Worm (Caenorhabditis elegans) whole organism, L3 larva: Measurements from ENCODE around the gene idpc-4.

Source experiments
- R02D3.7 ChIP-seq: fragments of 150-350 bp; optimal IDR thresholded peaks from 2 replicates; lab custom pipeline; 2014; ENCODE audit warnings: missing biosample characterization, missing genetic modification characterization
- ceh-82 ChIP-seq: fragments of 150-350 bp; optimal IDR thresholded peaks from 2 replicates; lab custom pipeline; 2014; ENCODE audit warnings: missing biosample characterization, missing genetic modification characterization
- elt-2 ChIP-seq: sonication (generic microtip); optimal IDR thresholded peaks from 2 replicates; lab custom pipeline; 2016; ENCODE audit warnings: missing genetic modification reagents, mild to moderate bottlenecking, missing genetic modification characterization, missing compliant biosample characterization
- eor-1 ChIP-seq, 2 experiments: fragments of 150-350 bp; optimal IDR thresholded peaks; 2 replicates each; lab custom pipeline; 2014 to 2018; ENCODE audit warnings: missing biosample characterization in 2 of 2, missing genetic modification characterization in 2 of 2
- lin-15B ChIP-seq: fragments of 150-350 bp; optimal IDR thresholded peaks from 2 replicates; lab custom pipeline; 2014; ENCODE audit warnings: missing biosample characterization, missing genetic modification characterization
- lin-39 ChIP-seq: fragments of 150-350 bp; optimal IDR thresholded peaks from 2 replicates; lab custom pipeline; 2018; ENCODE audit warnings: missing biosample characterization, missing genetic modification reagents, missing genetic modification characterization
- nfya-1 ChIP-seq: sonication (generic microtip); optimal IDR thresholded peaks from 2 replicates; lab custom pipeline; 2017; ENCODE audit warnings: missing genetic modification characterization, mild to moderate bottlenecking, missing compliant biosample characterization, antibody characterized with exemption, moderate library complexity; ENCODE audit not compliant: insufficient read depth
- nhr-11 ChIP-seq: fragments of 150-350 bp; optimal IDR thresholded peaks from 2 replicates; lab custom pipeline; 2014; ENCODE audit warnings: missing biosample characterization, missing genetic modification characterization
- nhr-12 ChIP-seq: fragments of 150-350 bp; optimal IDR thresholded peaks from 2 replicates; lab custom pipeline; 2014; ENCODE audit warnings: missing biosample characterization, missing genetic modification characterization
- nhr-25 ChIP-seq: sonication (generic microtip); optimal IDR thresholded peaks from 2 replicates; lab custom pipeline; 2017; ENCODE audit warnings: missing biosample characterization, missing genetic modification characterization
- nhr-28 ChIP-seq: fragments of 150-350 bp; optimal IDR thresholded peaks from 2 replicates; lab custom pipeline; 2014; ENCODE audit warnings: missing biosample characterization, missing genetic modification characterization
- nhr-76 ChIP-seq: fragments of 150-350 bp; sonication (generic microtip); optimal IDR thresholded peaks from 5 replicates; lab custom pipeline; 2014; ENCODE audit warnings: missing biosample characterization, missing genetic modification characterization
- nhr-77 ChIP-seq: fragments of 150-350 bp; optimal IDR thresholded peaks from 2 replicates; lab custom pipeline; 2014; ENCODE audit warnings: missing biosample characterization, missing genetic modification characterization
- unc-62 ChIP-seq: fragments of 150-350 bp; sonication (generic microtip); optimal IDR thresholded peaks from 4 replicates; lab custom pipeline; 2014; ENCODE audit warnings: missing biosample characterization, missing genetic modification reagents, missing genetic modification characterization

DNA sequence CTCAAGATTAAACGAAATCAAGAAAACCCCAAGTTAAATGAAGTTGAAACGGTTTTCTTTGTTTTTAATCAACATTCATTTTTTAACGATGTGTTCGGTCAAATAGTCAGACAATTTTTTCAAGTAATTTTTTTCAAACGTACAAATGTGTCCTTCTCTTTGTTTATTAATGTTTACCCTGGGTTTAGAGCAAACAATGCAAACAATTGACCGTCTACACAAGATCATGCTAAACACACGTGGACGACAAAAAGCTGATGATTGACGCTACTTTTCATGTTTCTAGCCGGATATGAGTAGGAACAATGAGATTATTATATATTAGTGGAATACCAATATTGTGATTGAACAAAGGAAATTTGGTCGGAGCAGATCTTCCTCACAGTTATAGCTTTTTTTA, 3.8 kb upstream of the idpc-4 start:
- TF ChIP-seq nhr-76 (tag; lab: Kevin White, UChicago), result no peak
- no peak for TF ChIP-seq unc-62 (GFP tag; lab: Kevin White, UChicago)
- TF ChIP-seq R02D3.7 (tag; lab: Kevin White, UChicago), result no peak
- TF ChIP-seq nhr-12 (tag; lab: Kevin White, UChicago), result no peak
- TF ChIP-seq lin-15B, result no peak
- no peak for TF ChIP-seq nhr-25
- no peak for TF ChIP-seq eor-1 (tag; optimal IDR thresholded peaks at IDR 0.05; lab: Kevin White, UChicago)
- no peak for TF ChIP-seq nhr-77 (tag; lab: Kevin White, UChicago)
- TF ChIP-seq lin-39 (tag; lab: Kevin White, UChicago), result no peak
- no peak for TF ChIP-seq ceh-82 (tag; lab: Kevin White, UChicago)
- no peak for TF ChIP-seq nhr-11
- TF ChIP-seq elt-2 (tag; lab: Kevin White, UChicago), result no peak
- TF ChIP-seq nfya-1 (tag; lab: Kevin White, UChicago), result no peak
- no peak for TF ChIP-seq nhr-28 (tag; lab: Kevin White, UChicago)
